Worm (Caenorhabditis elegans) whole organism, L4 larva: ENCODE measurements around the gene npr-27.

Experiments used
- ceh-28 ChIP-seq: fragments of 150-350 bp; optimal IDR thresholded peaks from 2 replicates; lab custom pipeline; 2014; ENCODE audit warnings: missing biosample characterization, missing genetic modification reagents, missing genetic modification characterization
- dpl-1 ChIP-seq: fragments of 150-350 bp; optimal IDR thresholded peaks from 2 replicates; lab custom pipeline; 2014; ENCODE audit warnings: missing biosample characterization, missing genetic modification reagents, missing genetic modification characterization
- fos-1 ChIP-seq: fragments of 150-350 bp; optimal IDR thresholded peaks from 2 replicates; lab custom pipeline; 2014; ENCODE audit warnings: missing biosample characterization, missing genetic modification characterization
- gei-8 ChIP-seq: fragments of 200-800 bp; sonication (Bioruptor generic); optimal IDR thresholded peaks from 2 replicates; lab custom pipeline; 2018; ENCODE audit warnings: mild to moderate bottlenecking, missing genetic modification characterization, missing compliant biosample characterization
- hlh-11 ChIP-seq: fragments of 200-800 bp; sonication (Bioruptor generic); optimal IDR thresholded peaks from 2 replicates; lab custom pipeline; 2018; ENCODE audit warnings: mild to moderate bottlenecking, missing genetic modification characterization, missing compliant biosample characterization
- lin-13 ChIP-seq: fragments of 150-350 bp; optimal IDR thresholded peaks from 2 replicates; lab custom pipeline; 2014; ENCODE audit warnings: missing biosample characterization, missing genetic modification reagents, missing genetic modification characterization
- mep-1 ChIP-seq: fragments of 150-350 bp; sonication (generic microtip); optimal IDR thresholded peaks from 3 replicates; lab custom pipeline; 2014; ENCODE audit warnings: missing biosample characterization, missing genetic modification characterization
- nhr-48 ChIP-seq: sonication (generic microtip); optimal IDR thresholded peaks from 2 replicates; lab custom pipeline; 2016; ENCODE audit warnings: mild to moderate bottlenecking, missing genetic modification characterization, missing compliant biosample characterization
- sdz-12 ChIP-seq: fragments of 200-800 bp; sonication (Bioruptor generic); optimal IDR thresholded peaks from 2 replicates; lab custom pipeline; 2018; ENCODE audit warnings: mild to moderate bottlenecking, missing genetic modification characterization, missing compliant biosample characterization
- snpc-4 ChIP-seq: fragments of 150-350 bp; optimal IDR thresholded peaks from 2 replicates; lab custom pipeline; 2014; ENCODE audit warnings: missing biosample characterization, missing genetic modification characterization
- tra-1 ChIP-seq: fragments of 200-800 bp; sonication (Bioruptor generic); IDR thresholded peaks from 2 replicates; pipeline ENCODE4 v1.3.6; 2022; ENCODE audit warnings: missing genetic modification reagents, missing genetic modification characterization, missing compliant biosample characterization
- unc-62 ChIP-seq, 3 experiments: fragments of 150-350 bp in 1 of 3; sonication (generic microtip); optimal IDR thresholded peaks in 2 of 3; peaks in 1 of 3; 1 replicate in 1 of 3; 2 replicates in 2 of 3; lab custom pipeline; 2014 to 2017; ENCODE audit warnings: missing biosample characterization in 3 of 3, missing genetic modification characterization in 3 of 3, missing genetic modification reagents in 3 of 3, missing genotype in 1 of 3

DNA sequence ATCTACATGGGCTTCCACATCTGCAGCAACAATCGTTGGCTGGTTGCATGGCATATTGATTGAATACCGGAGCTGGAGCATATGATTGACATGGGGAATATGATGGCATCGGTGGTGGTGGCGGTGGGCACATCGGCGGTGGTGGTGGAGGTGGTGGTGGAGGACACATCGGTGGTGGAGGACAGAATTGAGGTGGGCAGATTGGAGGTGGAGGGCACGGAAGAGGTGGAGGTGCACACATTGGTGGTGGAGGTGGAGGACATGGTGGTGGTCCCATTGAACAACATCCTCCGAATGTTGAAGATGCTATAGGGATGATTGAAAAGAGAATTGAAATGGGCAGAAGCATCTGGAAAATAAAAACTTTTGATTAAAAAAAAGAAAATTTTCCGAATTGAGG lies 5.0 kb downstream of the npr-27 start, which contains the start of gene grl-4:
- TF ChIP-seq hlh-11 (tag; lab: Kevin White, UChicago) (no peak), fos-1 (tag; lab: Kevin White, UChicago) (no peak), unc-62 (GFP tag; optimal IDR thresholded peaks at IDR 0.05 in 1 of 2; lab: Kevin White, UChicago) (no peak), unc-62 (tag; optimal IDR thresholded peaks at IDR 0.05; lab: Kevin White, UChicago) (no peak), ceh-28 (tag; lab: Kevin White, UChicago) (no peak), gei-8 (GFP tag; lab: Kevin White, UChicago) (no peak), mep-1 (tag; lab: Kevin White, UChicago) (no peak), tra-1 (GFP tag; lab: Robert Waterston, UW) (no peak), nhr-48 (tag; lab: Kevin White, UChicago) (no peak), dpl-1 (no peak), lin-13 (GFP tag; lab: Kevin White, UChicago) (no peak), snpc-4 (tag; lab: Kevin White, UChicago) (no peak), sdz-12 (GFP tag; lab: Kevin White, UChicago) (no peak)
